Worm (Caenorhabditis elegans) whole organism, early embryonic: ENCODE data around the gene unc-49.

ENCODE experiments used
- F13C5.2 ChIP-seq: sonication (generic microtip); optimal IDR thresholded peaks from 2 replicates; lab custom pipeline; 2017; ENCODE audit warnings: mild to moderate bottlenecking, missing genetic modification characterization, inconsistent platforms, missing compliant biosample characterization
- aly-1 ChIP-seq: sonication (generic microtip); optimal IDR thresholded peaks from 2 replicates; lab custom pipeline; 2016; ENCODE audit warnings: missing genetic modification characterization, missing compliant biosample characterization
- ama-1 ChIP-seq: fragments of 150-350 bp; optimal IDR thresholded peaks from 2 replicates; lab custom pipeline; 2014
- ets-7 ChIP-seq: sonication (generic microtip); optimal IDR thresholded peaks from 2 replicates; lab custom pipeline; 2016; ENCODE audit warnings: missing genotype, missing genetic modification characterization, missing compliant biosample characterization
- flt-1 ChIP-seq: fragments of 200-800 bp; sonication (Bioruptor generic); IDR thresholded peaks from 2 replicates; pipeline ENCODE4 v1.3.6; 2022; ENCODE audit warnings: missing genetic modification characterization, missing compliant biosample characterization
- hmbx-1 ChIP-seq: sonication (generic microtip); optimal IDR thresholded peaks from 2 replicates; lab custom pipeline; 2016; ENCODE audit warnings: mild to moderate bottlenecking, missing genetic modification characterization, missing compliant biosample characterization
- scrt-1 ChIP-seq: fragments of 200-800 bp; sonication (Bioruptor generic); IDR thresholded peaks from 2 replicates; pipeline ENCODE4 v1.3.6; 2022; ENCODE audit warnings: missing genetic modification characterization, missing compliant biosample characterization

- TF ChIP-seq scrt-1 (GFP tag; lab: Robert Waterston, UW) (no peak), flt-1 (GFP tag; lab: Robert Waterston, UW) (no peak), ama-1 (no peak), aly-1 (no peak), hmbx-1 (tag; lab: Kevin White, UChicago) (no peak), ets-7 (tag; lab: Kevin White, UChicago) (no peak), F13C5.2 (tag; lab: Kevin White, UChicago) (no peak)
These were observed 4.3 kb downstream of the unc-49 start for ce11 chrIII:10524823-10525222.
